Fruit fly (Drosophila melanogaster) whole organism, prepupa: ENCODE data around the gene ppk10.

Experiments
- CG8319 ChIP-seq: fragments of 200-800 bp; sonication (Bioruptor generic); optimal IDR thresholded peaks from 3 replicates; lab custom pipeline; 2016; ENCODE audit warnings: missing biosample characterization, missing genetic modification characterization
- Ets21C ChIP-seq: fragments of 200-800 bp; sonication (Bioruptor generic); optimal IDR thresholded peaks from 3 replicates; lab custom pipeline; 2016; ENCODE audit warnings: missing biosample characterization, missing genetic modification characterization
- Lpt ChIP-seq: fragments of 200-800 bp; sonication (Bioruptor generic); optimal IDR thresholded peaks from 3 replicates; lab custom pipeline; 2016; ENCODE audit warnings: missing biosample characterization, missing genetic modification characterization
- Met ChIP-seq: fragments of 200-800 bp; sonication (Bioruptor generic); optimal IDR thresholded peaks from 3 replicates; lab custom pipeline; 2016; ENCODE audit warnings: missing biosample characterization, missing genetic modification characterization
- fkh ChIP-seq: fragments of 200-800 bp; sonication (Bioruptor generic); optimal IDR thresholded peaks from 3 replicates; lab custom pipeline; 2017; ENCODE audit warnings: missing biosample characterization, mild to moderate bottlenecking, missing genetic modification characterization, moderate library complexity
- topi ChIP-seq: fragments of 200-800 bp; sonication (Bioruptor generic); optimal IDR thresholded peaks from 3 replicates; lab custom pipeline; 2016; ENCODE audit warnings: missing biosample characterization, missing genetic modification characterization

DNA sequence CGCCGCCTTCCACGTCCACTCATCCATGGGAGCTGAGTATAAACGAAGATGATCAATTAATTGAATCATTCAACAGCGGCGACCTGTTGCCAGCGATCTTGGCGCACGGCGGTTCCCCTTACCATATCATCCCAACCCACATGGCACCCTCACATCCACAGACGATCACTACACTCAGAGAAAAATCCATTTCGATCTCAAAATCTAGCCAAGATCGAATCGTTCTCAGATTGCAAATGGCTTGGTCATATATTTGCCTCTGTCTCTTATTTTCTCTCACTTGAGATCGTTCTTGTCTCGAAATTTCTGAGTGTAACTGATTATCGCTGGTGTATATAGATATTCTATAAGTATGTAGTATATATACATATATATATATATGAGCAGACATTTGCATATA lies 16.2 kb upstream of the ppk10 start:
- TF ChIP-seq Ets21C (GFP tag; lab: Kevin White, UChicago) (no peak), Met (GFP tag; lab: Kevin White, UChicago) (peak; percentile 25), topi (GFP tag; lab: Kevin White, UChicago) (peak; percentile 17), Lpt (peak; percentile 13), CG8319 (GFP tag; lab: Kevin White, UChicago) (peak; percentile 4), fkh (GFP tag; lab: Kevin White, UChicago) (no peak)
